Worm (Caenorhabditis elegans) whole organism, L1 larva: ENCODE measurements around the gene W10G6.1.

Source experiments
- C04F5.9 ChIP-seq: sonication (generic microtip); optimal IDR thresholded peaks from 2 replicates; lab custom pipeline; 2016; ENCODE audit warnings: missing genetic modification characterization, missing compliant biosample characterization
- C16A3.4 ChIP-seq: fragments of 150-350 bp; optimal IDR thresholded peaks from 2 replicates; lab custom pipeline; 2014; ENCODE audit warnings: missing biosample characterization, missing genetic modification characterization
- C34B4.2 ChIP-seq: sonication (generic microtip); optimal IDR thresholded peaks from 2 replicates; lab custom pipeline; 2017; ENCODE audit warnings: mild to moderate bottlenecking, missing genetic modification characterization, missing compliant biosample characterization
- F16B12.6 ChIP-seq: fragments of 150-350 bp; optimal IDR thresholded peaks from 2 replicates; lab custom pipeline; 2014; ENCODE audit warnings: missing biosample characterization, missing genetic modification characterization
- aha-1 ChIP-seq: fragments of 150-350 bp; optimal IDR thresholded peaks from 2 replicates; lab custom pipeline; 2014; ENCODE audit warnings: missing biosample characterization, missing genetic modification characterization
- alr-1 ChIP-seq: fragments of 200-800 bp; sonication (Bioruptor generic); optimal IDR thresholded peaks from 2 replicates; lab custom pipeline; 2018; ENCODE audit warnings: borderline replicate concordance, mild to moderate bottlenecking, missing genetic modification characterization, missing compliant biosample characterization
- blmp-1 ChIP-seq: fragments of 150-350 bp; optimal IDR thresholded peaks from 2 replicates; lab custom pipeline; 2014; ENCODE audit warnings: missing biosample characterization, missing genetic modification characterization
- ceh-8 ChIP-seq: fragments of 200-800 bp; sonication (Bioruptor generic); optimal IDR thresholded peaks from 2 replicates; lab custom pipeline; 2018; ENCODE audit warnings: mild to moderate bottlenecking, missing genetic modification characterization, moderate library complexity, missing compliant biosample characterization
- ceh-88 ChIP-seq: fragments of 200-800 bp; sonication (Bioruptor generic); IDR thresholded peaks from 2 replicates; pipeline ENCODE4 v1.3.6; 2022; ENCODE audit warnings: missing genetic modification characterization, missing compliant biosample characterization
- efl-1 ChIP-seq, 4 experiments: fragments of 150-350 bp; optimal IDR thresholded peaks in 3 of 4; peaks in 1 of 4; 1 replicate in 1 of 4; 2 replicates in 3 of 4; lab custom pipeline; 2014; ENCODE audit warnings: missing biosample characterization in 2 of 4, missing genetic modification characterization in 2 of 4, missing genetic modification reagents in 2 of 4
- efl-3 ChIP-seq: fragments of 200-800 bp; sonication (Bioruptor generic); optimal IDR thresholded peaks from 2 replicates; lab custom pipeline; 2018; ENCODE audit warnings: mild to moderate bottlenecking, missing genetic modification characterization, missing compliant biosample characterization
- egl-13 ChIP-seq: sonication (generic microtip); optimal IDR thresholded peaks from 2 replicates; lab custom pipeline; 2016; ENCODE audit warnings: missing genotype, missing genetic modification reagents, missing genetic modification characterization, missing compliant biosample characterization
- egl-27 ChIP-seq, 2 experiments: fragments of 150-350 bp in 1 of 2; sonication (generic microtip); optimal IDR thresholded peaks; 3 replicates each; lab custom pipeline; 2017 to 2018; ENCODE audit warnings: missing biosample characterization in 2 of 2, missing genetic modification characterization in 2 of 2, missing genetic modification reagents in 2 of 2
- elt-2 ChIP-seq: sonication (generic microtip); optimal IDR thresholded peaks from 2 replicates; lab custom pipeline; 2016; ENCODE audit warnings: missing genetic modification characterization, mild to moderate bottlenecking, inconsistent platforms, missing compliant biosample characterization, missing genetic modification reagents
- elt-3 ChIP-seq, 6 experiments: fragments of 150-350 bp in 1 of 6; sonication (generic microtip); optimal IDR thresholded peaks; 2 replicates each; lab custom pipeline; 2017 to 2018; ENCODE audit warnings: missing biosample characterization in 6 of 6, missing genetic modification characterization in 6 of 6, inconsistent platforms in 1 of 6
- fkh-4 ChIP-seq: sonication (generic microtip); optimal IDR thresholded peaks from 2 replicates; lab custom pipeline; 2016; ENCODE audit warnings: missing compliant biosample characterization, missing genetic modification characterization, borderline replicate concordance
- fkh-8 ChIP-seq: sonication (generic microtip); optimal IDR thresholded peaks from 2 replicates; lab custom pipeline; 2016; ENCODE audit warnings: mild to moderate bottlenecking, missing genetic modification characterization, missing compliant biosample characterization
- grh-1 ChIP-seq: fragments of 200-800 bp; sonication (Bioruptor generic); IDR thresholded peaks from 2 replicates; pipeline ENCODE4 v1.3.6; 2022; ENCODE audit warnings: missing genetic modification reagents, missing genetic modification characterization, missing compliant biosample characterization
- hpl-2 ChIP-seq: fragments of 150-350 bp; optimal IDR thresholded peaks from 2 replicates; lab custom pipeline; 2014; ENCODE audit warnings: missing biosample characterization, missing genetic modification reagents, missing genetic modification characterization
- isw-1 ChIP-seq: fragments of 200-800 bp; sonication (Bioruptor generic); IDR thresholded peaks from 2 replicates; pipeline ENCODE4 v1.3.6; 2022; ENCODE audit warnings: missing genetic modification characterization, missing compliant biosample characterization
- lin-13 ChIP-seq: fragments of 150-350 bp; optimal IDR thresholded peaks from 2 replicates; lab custom pipeline; 2014; ENCODE audit warnings: missing biosample characterization, missing genetic modification reagents, missing genetic modification characterization
- lin-35 ChIP-seq, 2 experiments: fragments of 150-350 bp; optimal IDR thresholded peaks; 2 replicates each; lab custom pipeline; 2014; ENCODE audit warnings: missing biosample characterization in 2 of 2, missing genetic modification characterization in 2 of 2, missing genetic modification reagents in 2 of 2
- lir-3 ChIP-seq: sonication (generic microtip); optimal IDR thresholded peaks from 2 replicates; lab custom pipeline; 2016; ENCODE audit warnings: mild to moderate bottlenecking, missing genetic modification characterization, moderate library complexity, missing compliant biosample characterization; ENCODE audit not compliant: poor library complexity
- lsy-2 ChIP-seq, 2 experiments: fragments of 150-350 bp; optimal IDR thresholded peaks; 2 replicates each; lab custom pipeline; 2014; ENCODE audit warnings: missing biosample characterization in 2 of 2, missing genetic modification characterization in 2 of 2
- mab-9 ChIP-seq: fragments of 200-800 bp; sonication (Bioruptor generic); IDR thresholded peaks from 2 replicates; pipeline ENCODE4 v1.3.6; 2022; ENCODE audit warnings: missing genetic modification reagents, missing genetic modification characterization, missing compliant biosample characterization
- mdl-1 ChIP-seq, 2 experiments: fragments of 150-350 bp; optimal IDR thresholded peaks; 2 replicates each; lab custom pipeline; 2014 to 2017; ENCODE audit warnings: missing biosample characterization in 2 of 2, missing genetic modification characterization in 2 of 2, inconsistent platforms in 1 of 2
- mef-2 ChIP-seq: fragments of 150-350 bp; optimal IDR thresholded peaks from 2 replicates; lab custom pipeline; 2014; ENCODE audit warnings: missing biosample characterization, missing genetic modification characterization
- nhr-11 ChIP-seq: fragments of 150-350 bp; optimal IDR thresholded peaks from 2 replicates; lab custom pipeline; 2014; ENCODE audit warnings: missing biosample characterization, missing genetic modification characterization
- nhr-12 ChIP-seq: sonication (generic microtip); optimal IDR thresholded peaks from 2 replicates; lab custom pipeline; 2017; ENCODE audit warnings: missing biosample characterization, missing genetic modification characterization
- nhr-20 ChIP-seq: sonication (generic microtip); optimal IDR thresholded peaks from 2 replicates; lab custom pipeline; 2016; ENCODE audit warnings: mild to moderate bottlenecking, missing genetic modification characterization, missing compliant biosample characterization
- nhr-28 ChIP-seq: fragments of 150-350 bp; optimal IDR thresholded peaks from 2 replicates; lab custom pipeline; 2014; ENCODE audit warnings: missing biosample characterization, missing genetic modification characterization
- nhr-71 ChIP-seq: sonication (generic microtip); optimal IDR thresholded peaks from 2 replicates; lab custom pipeline; 2016; ENCODE audit warnings: mild to moderate bottlenecking, missing genetic modification characterization, moderate library complexity, missing compliant biosample characterization
- nhr-77 ChIP-seq: fragments of 150-350 bp; optimal IDR thresholded peaks from 2 replicates; lab custom pipeline; 2014; ENCODE audit warnings: missing biosample characterization, missing genetic modification characterization
- nhr-84 ChIP-seq: sonication (generic microtip); optimal IDR thresholded peaks from 2 replicates; lab custom pipeline; 2017; ENCODE audit warnings: missing biosample characterization, missing genetic modification characterization
- nhr-85 ChIP-seq: sonication (generic microtip); peaks from one replicate; lab custom pipeline; 2016; ENCODE audit warnings: missing genetic modification characterization, inconsistent platforms, missing compliant biosample characterization
- pag-3 ChIP-seq: sonication (generic microtip); optimal IDR thresholded peaks from 2 replicates; lab custom pipeline; 2017; ENCODE audit warnings: missing genetic modification characterization, mild to moderate bottlenecking, missing compliant biosample characterization, antibody characterized with exemption, borderline replicate concordance; ENCODE audit not compliant: insufficient read depth
- pqm-1 ChIP-seq: sonication (generic microtip); optimal IDR thresholded peaks from 3 replicates; lab custom pipeline; 2017; ENCODE audit warnings: missing biosample characterization, missing genetic modification characterization
- skn-1 ChIP-seq: fragments of 150-350 bp; optimal IDR thresholded peaks from 2 replicates; lab custom pipeline; 2014; ENCODE audit warnings: missing biosample characterization, missing genetic modification characterization
- snpc-4 ChIP-seq: fragments of 150-350 bp; optimal IDR thresholded peaks from 2 replicates; lab custom pipeline; 2014; ENCODE audit warnings: missing biosample characterization, missing genetic modification characterization
- snu-23 ChIP-seq: sonication (generic microtip); optimal IDR thresholded peaks from 2 replicates; lab custom pipeline; 2016; ENCODE audit warnings: missing genetic modification characterization, missing compliant biosample characterization
- sptf-1 ChIP-seq: fragments of 150-350 bp; optimal IDR thresholded peaks from 2 replicates; lab custom pipeline; 2014; ENCODE audit warnings: missing biosample characterization, missing genetic modification characterization
- sup-37 ChIP-seq: fragments of 200-800 bp; sonication (Bioruptor generic); optimal IDR thresholded peaks from 2 replicates; lab custom pipeline; 2018; ENCODE audit warnings: mild to moderate bottlenecking, missing genetic modification characterization, missing compliant biosample characterization
- swsn-7 ChIP-seq: sonication (generic microtip); optimal IDR thresholded peaks from 2 replicates; lab custom pipeline; 2016; ENCODE audit warnings: missing genetic modification characterization, missing compliant biosample characterization
- unc-130 ChIP-seq: fragments of 150-350 bp; optimal IDR thresholded peaks from 2 replicates; lab custom pipeline; 2017; ENCODE audit warnings: missing biosample characterization, missing genetic modification characterization, inconsistent platforms
- unc-62 ChIP-seq: fragments of 150-350 bp; optimal IDR thresholded peaks from 2 replicates; lab custom pipeline; 2014; ENCODE audit warnings: missing biosample characterization, missing genetic modification reagents, missing genetic modification characterization
- unc-98 ChIP-seq: fragments of 200-800 bp; sonication (Bioruptor generic); IDR thresholded peaks from 2 replicates; pipeline ENCODE4 v1.3.6; 2022; ENCODE audit warnings: missing genetic modification characterization, missing compliant biosample characterization
- xbp-1 ChIP-seq: sonication (generic microtip); optimal IDR thresholded peaks from 2 replicates; lab custom pipeline; 2016; ENCODE audit warnings: missing genetic modification characterization, missing compliant biosample characterization
- ztf-11 ChIP-seq, 2 experiments: sonication (generic microtip); optimal IDR thresholded peaks; 2 replicates each; lab custom pipeline; 2016 to 2017; ENCODE audit warnings: missing genetic modification characterization in 2 of 2, missing biosample characterization in 1 of 2, missing compliant biosample characterization in 1 of 2

The W10G6.1 gene

DNA sequence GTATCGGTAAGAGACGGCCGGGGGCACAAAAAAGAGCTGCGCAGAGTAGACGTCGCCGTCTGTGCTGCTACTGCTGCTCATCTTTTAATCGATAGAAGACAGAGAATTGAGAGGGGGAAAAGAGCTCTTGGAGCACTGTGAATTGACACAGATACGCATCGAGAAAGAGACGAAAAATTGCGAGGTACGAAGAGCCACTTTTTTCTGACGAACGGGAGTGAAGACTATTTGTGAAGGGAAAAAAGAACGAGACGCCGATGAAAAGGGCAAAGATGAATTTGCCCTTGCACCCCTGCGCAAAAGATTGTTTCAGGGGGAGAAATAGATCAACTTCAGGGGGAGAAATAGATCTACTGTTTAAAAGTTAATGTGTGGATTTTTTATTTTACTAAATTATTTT is 42.8 kb upstream of the W10G6.1 start (continued):
- TF ChIP-seq efl-1 (optimal IDR thresholded peaks at IDR 0.05; lab: Kevin White, UChicago), result peak in 1 of 2 experiments; percentile 11
- peak in 1 of 2 experiments; percentile 67 for TF ChIP-seq efl-1 (GFP tag; optimal IDR thresholded peaks at IDR 0.05 in 1 of 2; lab: Kevin White, UChicago)
- TF ChIP-seq fkh-4 (tag; lab: Kevin White, UChicago), result no peak
- peak in 1 of 2 experiments; percentile 34 for TF ChIP-seq lsy-2 (tag; optimal IDR thresholded peaks at IDR 0.05; lab: Kevin White, UChicago)
- TF ChIP-seq grh-1 (GFP tag; lab: Robert Waterston, UW), result no peak
- TF ChIP-seq swsn-7, result peak; percentile 35
- peak; percentile 54 for TF ChIP-seq nhr-71
- TF ChIP-seq nhr-85 (tag; lab: Kevin White, UChicago), result no peak
- TF ChIP-seq lin-35 (GFP tag; optimal IDR thresholded peaks at IDR 0.05; lab: Kevin White, UChicago), result peak in 1 of 2 experiments; percentile 11
- TF ChIP-seq egl-27 (tag; optimal IDR thresholded peaks at IDR 0.05; lab: Kevin White, UChicago), result no peak
- TF ChIP-seq nhr-20 (tag; lab: Kevin White, UChicago), result peak; percentile 28
- TF ChIP-seq C04F5.9 (tag; lab: Kevin White, UChicago), result no peak
- TF ChIP-seq xbp-1, result no peak
- TF ChIP-seq alr-1 (tag; lab: Kevin White, UChicago), result no peak
- no peak for TF ChIP-seq C34B4.2 (tag; lab: Kevin White, UChicago)
- no peak for TF ChIP-seq lin-13
- no peak for TF ChIP-seq nhr-12 (tag; lab: Kevin White, UChicago)
- peak; percentile 13 for TF ChIP-seq blmp-1
- TF ChIP-seq lir-3 (tag; lab: Kevin White, UChicago), result no peak
- TF ChIP-seq nhr-28 (tag; lab: Kevin White, UChicago), result no peak
- TF ChIP-seq pag-3 (tag; lab: Kevin White, UChicago), result no peak
- TF ChIP-seq snu-23, result peak; percentile 53
- no peak for TF ChIP-seq elt-3 (tag; optimal IDR thresholded peaks at IDR 0.05; lab: Kevin White, UChicago)
- TF ChIP-seq mef-2 (tag; lab: Kevin White, UChicago), result no peak
- peak; percentile 30 for TF ChIP-seq skn-1 (tag; lab: Kevin White, UChicago)
- no peak for TF ChIP-seq unc-130 (tag; lab: Kevin White, UChicago)
- no peak for TF ChIP-seq aha-1 (tag; lab: Kevin White, UChicago)
- TF ChIP-seq sptf-1 (tag; lab: Kevin White, UChicago), result no peak
- TF ChIP-seq snpc-4 (tag; lab: Kevin White, UChicago), result no peak
- TF ChIP-seq nhr-11, result no peak
- TF ChIP-seq ceh-8, result no peak
- no peak for TF ChIP-seq C16A3.4 (tag; lab: Kevin White, UChicago)
- peak; percentile 62 for TF ChIP-seq egl-13 (tag; lab: Kevin White, UChicago)
- TF ChIP-seq mab-9 (GFP tag; lab: Robert Waterston, UW), result peak; percentile 22; the same call in 1 of the 2 replicates
- no peak for TF ChIP-seq efl-3 (GFP tag; lab: Kevin White, UChicago)
- TF ChIP-seq nhr-84, result no peak
- no peak for TF ChIP-seq unc-62 (GFP tag; lab: Kevin White, UChicago)
- TF ChIP-seq unc-98 (GFP tag; lab: Robert Waterston, UW), result no peak
- no peak for TF ChIP-seq pqm-1
- no peak for TF ChIP-seq elt-2 (tag; lab: Kevin White, UChicago)
- TF ChIP-seq nhr-77 (tag; lab: Kevin White, UChicago), result no peak
- no peak for TF ChIP-seq sup-37 (GFP tag; lab: Kevin White, UChicago)
- no peak for TF ChIP-seq F16B12.6 (tag; lab: Kevin White, UChicago)
- TF ChIP-seq ztf-11 (tag; optimal IDR thresholded peaks at IDR 0.05; lab: Kevin White, UChicago), result no peak
- peak; percentile 22 for TF ChIP-seq isw-1 (GFP tag; lab: Robert Waterston, UW)
- TF ChIP-seq mdl-1 (tag; optimal IDR thresholded peaks at IDR 0.05; lab: Kevin White, UChicago), result no peak
- no peak for TF ChIP-seq ceh-88 (GFP tag; lab: Robert Waterston, UW)
- TF ChIP-seq fkh-8 (tag; lab: Kevin White, UChicago), result peak; percentile 65
- TF ChIP-seq hpl-2 (GFP tag; lab: Kevin White, UChicago), result no peak
- TF ChIP-seq, all 84 proteins: peak for 26
